Worm (Caenorhabditis elegans): ENCODE results near the gene T02E9.5.

The T02E9.5 gene

DNA sequence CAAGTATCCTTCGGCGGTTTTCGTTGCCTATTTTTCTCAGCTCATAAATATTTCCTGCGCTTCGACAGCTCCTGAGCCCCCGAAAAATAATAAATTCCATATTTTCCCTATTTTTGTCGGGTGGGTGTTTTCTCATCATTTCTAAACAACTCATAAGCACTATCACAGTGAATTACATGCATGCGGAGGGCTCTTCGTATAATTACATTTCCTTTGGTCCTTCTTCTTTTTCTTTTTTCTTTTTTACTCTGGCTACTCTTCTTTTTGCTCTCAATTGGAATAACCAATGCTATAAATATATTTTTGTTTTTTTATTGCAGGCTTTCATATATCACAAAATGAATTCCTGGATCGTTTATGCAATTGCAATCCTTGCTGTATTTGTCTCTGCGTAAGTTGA is at the start of gene T02E9.5:
Gene T02E9.5 (plus strand): TSS at position 321 of the 400 bp plus-strand sequence.
- TF ChIP-seq fos-1 (tag; optimal IDR thresholded peaks at IDR 0.05) = no peak
- TF ChIP-seq lsy-12 (tag; optimal IDR thresholded peaks at IDR 0.05) = no peak
- TF ChIP-seq skn-1 (tag; optimal IDR thresholded peaks at IDR 0.05) = no peak
- no peak for TF ChIP-seq fkh-2 (tag; optimal IDR thresholded peaks at IDR 0.05)
- TF ChIP-seq nhr-76 (tag; optimal IDR thresholded peaks at IDR 0.05) = no peak
- no peak for TF ChIP-seq eor-1 (tag; optimal IDR thresholded peaks at IDR 0.05)
- no peak for TF ChIP-seq lin-15B (tag; optimal IDR thresholded peaks at IDR 0.05)
- TF ChIP-seq snpc-4 (tag; optimal IDR thresholded peaks at IDR 0.05) = no peak
- no peak for TF ChIP-seq ama-1 (optimal IDR thresholded peaks at IDR 0.05)
- TF ChIP-seq nfya-1 (tag; optimal IDR thresholded peaks at IDR 0.05; ENCODE audit: insufficient read depth) = no peak
- no peak for TF ChIP-seq zag-1 (tag; optimal IDR thresholded peaks at IDR 0.05)
- no peak for TF ChIP-seq unc-62 (GFP tag; optimal IDR thresholded peaks at IDR 0.05)
- TF ChIP-seq mdl-1 (tag; optimal IDR thresholded peaks at IDR 0.05) = no peak
- TF ChIP-seq nhr-43 (tag; optimal IDR thresholded peaks at IDR 0.05; ENCODE audit: poor library complexity, severe bottlenecking) = no peak
- no peak for TF ChIP-seq nhr-12 (tag; optimal IDR thresholded peaks at IDR 0.05)
- no peak for TF ChIP-seq hmg-11 (tag; optimal IDR thresholded peaks at IDR 0.05)
- TF ChIP-seq pqm-1 (tag; optimal IDR thresholded peaks at IDR 0.05) = no peak
- TF ChIP-seq daf-12 (tag; optimal IDR thresholded peaks at IDR 0.05) = no peak
- no peak for TF ChIP-seq ceh-9 (tag; optimal IDR thresholded peaks at IDR 0.05)
- TF ChIP-seq nhr-11 (tag; optimal IDR thresholded peaks at IDR 0.05) = no peak

DNA sequence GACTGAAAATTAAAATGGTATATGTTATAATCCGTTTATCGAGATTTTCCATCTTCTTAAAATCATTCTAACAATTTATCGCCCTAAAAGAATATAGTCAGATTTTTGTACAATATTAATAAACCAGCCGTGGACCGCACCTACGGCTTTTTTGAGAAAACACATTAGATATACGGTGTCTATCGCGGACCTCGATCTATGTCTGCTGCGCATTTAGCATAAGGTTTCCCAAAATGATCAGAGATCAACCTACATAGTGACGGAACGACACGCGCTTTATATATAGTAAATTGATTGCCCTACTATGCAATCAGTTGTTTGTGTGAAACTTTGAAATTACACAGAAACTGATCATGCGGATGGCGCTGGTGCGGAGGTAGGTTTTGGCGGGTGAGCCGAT is 49.4 kb upstream of the T02E9.5 start:
- TF ChIP-seq nhr-25 (tag; optimal IDR thresholded peaks at IDR 0.05) (no peak), nhr-23 (tag; optimal IDR thresholded peaks at IDR 0.05) (no peak), lin-39 (tag; optimal IDR thresholded peaks at IDR 0.05) (no peak), elt-1 (tag; optimal IDR thresholded peaks at IDR 0.05) (no peak), daf-12 (tag; optimal IDR thresholded peaks at IDR 0.05) (no peak), fos-1 (tag; optimal IDR thresholded peaks at IDR 0.05) (no peak), tbx-2 (tag; optimal IDR thresholded peaks at IDR 0.05) (no peak), ceh-9 (tag; optimal IDR thresholded peaks at IDR 0.05) (no peak), pha-4 (tag; optimal IDR thresholded peaks at IDR 0.05) (no peak), hmg-11 (tag; optimal IDR thresholded peaks at IDR 0.05) (no peak), egl-5 (tag; optimal IDR thresholded peaks at IDR 0.05) (no peak)

- TF ChIP-seq tbx-2 (tag; optimal IDR thresholded peaks at IDR 0.05) = no peak
- no peak for TF ChIP-seq ZK546.5 (tag; optimal IDR thresholded peaks at IDR 0.05)
- TF ChIP-seq mdl-1 (tag; optimal IDR thresholded peaks at IDR 0.05) = no peak
- no peak for TF ChIP-seq eor-1 (tag; optimal IDR thresholded peaks at IDR 0.05)
- TF ChIP-seq nhr-43 (tag; optimal IDR thresholded peaks at IDR 0.05; ENCODE audit: poor library complexity, severe bottlenecking) = no peak
- TF ChIP-seq fos-1 (tag; optimal IDR thresholded peaks at IDR 0.05) = no peak
- TF ChIP-seq ceh-28 (tag; optimal IDR thresholded peaks at IDR 0.05) = no peak
- TF ChIP-seq fkh-2 (tag; optimal IDR thresholded peaks at IDR 0.05) = no peak
- no peak for TF ChIP-seq nhr-76 (tag; optimal IDR thresholded peaks at IDR 0.05)
- no peak for TF ChIP-seq skn-1 (tag; optimal IDR thresholded peaks at IDR 0.05)
- TF ChIP-seq ztf-11 (tag; optimal IDR thresholded peaks at IDR 0.05) = no peak
- TF ChIP-seq mml-1 (tag; optimal IDR thresholded peaks at IDR 0.05) = no peak
- TF ChIP-seq ceh-9 (tag; optimal IDR thresholded peaks at IDR 0.05) = no peak
- TF ChIP-seq nhr-67 (tag; optimal IDR thresholded peaks at IDR 0.05) = no peak
- TF ChIP-seq elt-3 (tag; optimal IDR thresholded peaks at IDR 0.05) = no peak
- no peak for TF ChIP-seq nhr-77 (tag; optimal IDR thresholded peaks at IDR 0.05)
- no peak for TF ChIP-seq daf-12 (tag; optimal IDR thresholded peaks at IDR 0.05)
These were observed 47.6 kb upstream of the T02E9.5 start, which contains the start of gene T03F7.6 for ce11 chrV:11294393-11294792. Gene T03F7.6 (plus strand): TSS chrV:11294693.

ce11 chrV:11298632-11299031 is 43.4 kb upstream of the T02E9.5 start, which contains the start of gene T03F7.5:
Gene T03F7.5 (minus strand): TSS chrV:11298732.
- TF ChIP-seq skn-1 (tag; optimal IDR thresholded peaks at IDR 0.05) = no peak
- TF ChIP-seq nhr-23 (tag; optimal IDR thresholded peaks at IDR 0.05) = no peak
- TF ChIP-seq fos-1 (tag; optimal IDR thresholded peaks at IDR 0.05) = no peak
- TF ChIP-seq egl-27 (tag; optimal IDR thresholded peaks at IDR 0.05) = no peak
- no peak for TF ChIP-seq elt-3 (tag; optimal IDR thresholded peaks at IDR 0.05)
- no peak for TF ChIP-seq egl-5 (tag; optimal IDR thresholded peaks at IDR 0.05)
- TF ChIP-seq snpc-4 (tag; optimal IDR thresholded peaks at IDR 0.05) = no peak
- TF ChIP-seq ceh-16 (tag; optimal IDR thresholded peaks at IDR 0.05) = no peak
- no peak for TF ChIP-seq aly-2 (tag; optimal IDR thresholded peaks at IDR 0.05)
- no peak for TF ChIP-seq jun-1 (tag; optimal IDR thresholded peaks at IDR 0.05)
- no peak for TF ChIP-seq nhr-12 (tag; optimal IDR thresholded peaks at IDR 0.05)
- TF ChIP-seq sea-2 (GFP tag; optimal IDR thresholded peaks at IDR 0.05) = no peak
- TF ChIP-seq fkh-2 (tag; optimal IDR thresholded peaks at IDR 0.05) = no peak
- no peak for TF ChIP-seq fkh-10 (GFP tag; optimal IDR thresholded peaks at IDR 0.05)
- TF ChIP-seq R02D3.7 (tag; optimal IDR thresholded peaks at IDR 0.05) = no peak
- TF ChIP-seq tbx-2 (tag; optimal IDR thresholded peaks at IDR 0.05) = no peak
- no peak for TF ChIP-seq eor-1 (tag; optimal IDR thresholded peaks at IDR 0.05)
